Worm (Caenorhabditis elegans) whole organism, late embryonic: ENCODE results near the gene F38B7.17.

ENCODE experiments used
- C08G9.2 ChIP-seq: sonication (generic microtip); optimal IDR thresholded peaks from 2 replicates; lab custom pipeline; 2016; ENCODE audit warnings: mild to moderate bottlenecking, missing genetic modification characterization, moderate library complexity, missing compliant biosample characterization
- C38D4.7 ChIP-seq: fragments of 200-800 bp; sonication (Bioruptor generic); optimal IDR thresholded peaks from 2 replicates; lab custom pipeline; 2018; ENCODE audit warnings: mild to moderate bottlenecking, missing genetic modification characterization, moderate library complexity, missing compliant biosample characterization
- K02D7.2 ChIP-seq: sonication (generic microtip); optimal IDR thresholded peaks from 2 replicates; lab custom pipeline; 2017; ENCODE audit warnings: mild to moderate bottlenecking, missing genetic modification characterization, missing compliant biosample characterization
- K09A11.1 ChIP-seq: sonication (generic microtip); optimal IDR thresholded peaks from 2 replicates; lab custom pipeline; 2017; ENCODE audit warnings: antibody characterized with exemption, mild to moderate bottlenecking, missing genetic modification characterization, missing compliant biosample characterization; ENCODE audit not compliant: insufficient read depth
- Y22D7AL.16 ChIP-seq: sonication (generic microtip); optimal IDR thresholded peaks from 2 replicates; lab custom pipeline; 2016; ENCODE audit warnings: missing genetic modification characterization, missing compliant biosample characterization
- ahr-1 ChIP-seq: sonication (generic microtip); optimal IDR thresholded peaks from 2 replicates; lab custom pipeline; 2016; ENCODE audit warnings: missing genetic modification characterization, missing compliant biosample characterization
- ama-1 ChIP-seq: fragments of 150-350 bp; optimal IDR thresholded peaks from 2 replicates; lab custom pipeline; 2014
- ceh-14 ChIP-seq: sonication (generic microtip); optimal IDR thresholded peaks from 2 replicates; lab custom pipeline; 2016; ENCODE audit warnings: missing genotype, missing genetic modification characterization, missing compliant biosample characterization
- ceh-18 ChIP-seq: sonication (generic microtip); optimal IDR thresholded peaks from 2 replicates; lab custom pipeline; 2016; ENCODE audit warnings: missing genetic modification characterization, missing compliant biosample characterization
- ceh-19 ChIP-seq: fragments of 200-800 bp; sonication (Bioruptor generic); optimal IDR thresholded peaks from 2 replicates; lab custom pipeline; 2018; ENCODE audit warnings: mild to moderate bottlenecking, missing genetic modification characterization, missing compliant biosample characterization
- ceh-22 ChIP-seq: sonication (generic microtip); optimal IDR thresholded peaks from 2 replicates; lab custom pipeline; 2017; ENCODE audit warnings: missing biosample characterization, missing genetic modification characterization
- ceh-24 ChIP-seq: sonication (generic microtip); optimal IDR thresholded peaks from 2 replicates; lab custom pipeline; 2016; ENCODE audit warnings: mild to moderate bottlenecking, missing genetic modification characterization, missing compliant biosample characterization
- ceh-30 ChIP-seq: fragments of 150-350 bp; optimal IDR thresholded peaks from 2 replicates; lab custom pipeline; 2014; ENCODE audit warnings: missing biosample characterization, missing genetic modification characterization
- ceh-45 ChIP-seq: fragments of 200-800 bp; sonication (Bioruptor generic); IDR thresholded peaks from 2 replicates; pipeline ENCODE4 v1.3.6; 2022; ENCODE audit warnings: missing genetic modification reagents, missing genetic modification characterization, missing compliant biosample characterization
- ceh-48 ChIP-seq: sonication (generic microtip); optimal IDR thresholded peaks from 2 replicates; lab custom pipeline; 2016; ENCODE audit warnings: missing genetic modification characterization, inconsistent platforms, missing compliant biosample characterization
- ceh-6 ChIP-seq: fragments of 200-800 bp; sonication (Bioruptor generic); optimal IDR thresholded peaks from 2 replicates; lab custom pipeline; 2018; ENCODE audit warnings: mild to moderate bottlenecking, missing genetic modification characterization, missing compliant biosample characterization
- ceh-9 ChIP-seq: sonication (generic microtip); optimal IDR thresholded peaks from 2 replicates; lab custom pipeline; 2016; ENCODE audit warnings: mild to moderate bottlenecking, missing genetic modification characterization, inconsistent platforms, missing compliant biosample characterization
- che-1 ChIP-seq: sonication (generic microtip); optimal IDR thresholded peaks from 2 replicates; lab custom pipeline; 2016; ENCODE audit warnings: mild to moderate bottlenecking, missing genetic modification characterization, missing compliant biosample characterization
- dmd-4 ChIP-seq: sonication (generic microtip); optimal IDR thresholded peaks from 2 replicates; lab custom pipeline; 2016; ENCODE audit warnings: borderline replicate concordance, missing genetic modification characterization, missing compliant biosample characterization
- elt-2 ChIP-seq: sonication (generic microtip); optimal IDR thresholded peaks from 2 replicates; lab custom pipeline; 2016; ENCODE audit warnings: missing genetic modification reagents, missing genetic modification characterization, missing compliant biosample characterization
- elt-4 ChIP-seq: sonication (generic microtip); optimal IDR thresholded peaks from 2 replicates; lab custom pipeline; 2016; ENCODE audit warnings: missing genetic modification characterization, missing compliant biosample characterization
- ets-4 ChIP-seq: sonication (generic microtip); optimal IDR thresholded peaks from 2 replicates; lab custom pipeline; 2016; ENCODE audit warnings: missing genetic modification characterization, missing compliant biosample characterization
- eyg-1 ChIP-seq: sonication (generic microtip); optimal IDR thresholded peaks from 2 replicates; lab custom pipeline; 2016; ENCODE audit warnings: missing genotype, missing genetic modification characterization, missing compliant biosample characterization
- fax-1 ChIP-seq: sonication (generic microtip); optimal IDR thresholded peaks from 2 replicates; lab custom pipeline; 2016; ENCODE audit warnings: missing genotype, missing genetic modification characterization, missing compliant biosample characterization
- fkh-10 ChIP-seq: fragments of 150-350 bp; optimal IDR thresholded peaks from 2 replicates; lab custom pipeline; 2014; ENCODE audit warnings: missing biosample characterization, missing genetic modification reagents, missing genetic modification characterization
- fkh-6 ChIP-seq: sonication (generic microtip); optimal IDR thresholded peaks from 2 replicates; lab custom pipeline; 2016; ENCODE audit warnings: missing genetic modification characterization, missing compliant biosample characterization
- gmeb-2 ChIP-seq: sonication (generic microtip); optimal IDR thresholded peaks from 2 replicates; lab custom pipeline; 2016; ENCODE audit warnings: missing genetic modification characterization, inconsistent platforms, missing compliant biosample characterization
- hlh-15 ChIP-seq: sonication (generic microtip); optimal IDR thresholded peaks from 2 replicates; lab custom pipeline; 2016; ENCODE audit warnings: missing genetic modification characterization, missing compliant biosample characterization
- hlh-30 ChIP-seq: sonication (generic microtip); optimal IDR thresholded peaks from 2 replicates; lab custom pipeline; 2017; ENCODE audit warnings: antibody characterized with exemption, missing genetic modification characterization, missing compliant biosample characterization; ENCODE audit not compliant: insufficient read depth
- hlh-6 ChIP-seq: sonication (generic microtip); optimal IDR thresholded peaks from 2 replicates; lab custom pipeline; 2016; ENCODE audit warnings: missing genotype, missing genetic modification characterization, missing compliant biosample characterization
- hlh-8 ChIP-seq: sonication (generic microtip); optimal IDR thresholded peaks from 2 replicates; lab custom pipeline; 2016; ENCODE audit warnings: missing genotype, missing genetic modification characterization, missing compliant biosample characterization
- madf-2 ChIP-seq: sonication (generic microtip); optimal IDR thresholded peaks from 2 replicates; lab custom pipeline; 2017; ENCODE audit warnings: missing genetic modification characterization, missing compliant biosample characterization
- mec-3 ChIP-seq: sonication (generic microtip); optimal IDR thresholded peaks from 2 replicates; lab custom pipeline; 2016; ENCODE audit warnings: borderline replicate concordance, missing genetic modification characterization, missing compliant biosample characterization
- nfya-1 ChIP-seq: sonication (generic microtip); optimal IDR thresholded peaks from 2 replicates; lab custom pipeline; 2017; ENCODE audit warnings: missing genetic modification characterization, mild to moderate bottlenecking, missing compliant biosample characterization, antibody characterized with exemption, moderate library complexity
- npax-4 ChIP-seq: sonication (generic microtip); optimal IDR thresholded peaks from 2 replicates; lab custom pipeline; 2016; ENCODE audit warnings: missing genetic modification characterization, missing compliant biosample characterization
- pag-3 ChIP-seq: sonication (generic microtip); optimal IDR thresholded peaks from 2 replicates; lab custom pipeline; 2016; ENCODE audit warnings: missing compliant biosample characterization, missing genetic modification characterization, borderline replicate concordance
- pat-9 ChIP-seq: fragments of 200-800 bp; sonication (Bioruptor generic); optimal IDR thresholded peaks from 2 replicates; lab custom pipeline; 2018; ENCODE audit warnings: mild to moderate bottlenecking, missing genetic modification characterization, moderate library complexity, missing compliant biosample characterization
- pax-1 ChIP-seq: fragments of 150-350 bp; optimal IDR thresholded peaks from 2 replicates; lab custom pipeline; 2014; ENCODE audit warnings: missing biosample characterization, missing genetic modification characterization
- pha-4 ChIP-seq: fragments of 150-350 bp; optimal IDR thresholded peaks from 2 replicates; lab custom pipeline; 2018; ENCODE audit warnings: missing biosample characterization, missing genetic modification reagents, missing genetic modification characterization
- pqm-1 ChIP-seq: sonication (generic microtip); optimal IDR thresholded peaks from 2 replicates; lab custom pipeline; 2016; ENCODE audit warnings: missing genetic modification characterization, missing compliant biosample characterization
- ref-2 ChIP-seq: sonication (generic microtip); optimal IDR thresholded peaks from 2 replicates; lab custom pipeline; 2016; ENCODE audit warnings: missing genetic modification characterization, missing compliant biosample characterization
- rnt-1 ChIP-seq: sonication (generic microtip); optimal IDR thresholded peaks from 2 replicates; lab custom pipeline; 2016; ENCODE audit warnings: missing genetic modification characterization, missing compliant biosample characterization
- sox-2 ChIP-seq: fragments of 200-800 bp; sonication (Bioruptor generic); IDR thresholded peaks from 2 replicates; pipeline ENCODE4 v1.3.6; 2022; ENCODE audit warnings: missing genetic modification reagents, missing genetic modification characterization, missing compliant biosample characterization
- sox-4 ChIP-seq: sonication (generic microtip); optimal IDR thresholded peaks from 2 replicates; lab custom pipeline; 2017; ENCODE audit warnings: mild to moderate bottlenecking, missing genetic modification characterization, inconsistent platforms, missing compliant biosample characterization
- syd-9 ChIP-seq: sonication (generic microtip); optimal IDR thresholded peaks from 2 replicates; lab custom pipeline; 2016; ENCODE audit warnings: mild to moderate bottlenecking, missing genetic modification characterization, moderate library complexity, missing compliant biosample characterization
- tbx-2 ChIP-seq: sonication (generic microtip); optimal IDR thresholded peaks from 2 replicates; lab custom pipeline; 2016; ENCODE audit warnings: missing genetic modification characterization, missing compliant biosample characterization
- tbx-7 ChIP-seq: sonication (generic microtip); optimal IDR thresholded peaks from 2 replicates; lab custom pipeline; 2016; ENCODE audit warnings: missing genotype, missing genetic modification characterization, missing compliant biosample characterization
- ttx-3 ChIP-seq: sonication (generic microtip); optimal IDR thresholded peaks from 2 replicates; lab custom pipeline; 2016; ENCODE audit warnings: missing genetic modification reagents, missing genetic modification characterization, missing compliant biosample characterization
- unc-3 ChIP-seq, 2 experiments: fragments of 200-800 bp in 1 of 2; sonication (Bioruptor generic) in 1 of 2; sonication (generic microtip) in 1 of 2; conservative IDR thresholded peaks in 1 of 2; optimal IDR thresholded peaks in 1 of 2; 2 replicates each; pipeline versions ENCODE4 v1.3.6 to Lab custom; 2016 to 2022; ENCODE audit warnings: missing compliant biosample characterization in 2 of 2, missing genetic modification characterization in 2 of 2, missing genetic modification reagents in 1 of 2
- unc-42 ChIP-seq: sonication (generic microtip); optimal IDR thresholded peaks from 2 replicates; lab custom pipeline; 2016; ENCODE audit warnings: missing genotype, missing genetic modification characterization, missing compliant biosample characterization
- unc-86 ChIP-seq: sonication (generic microtip); optimal IDR thresholded peaks from 2 replicates; lab custom pipeline; 2016; ENCODE audit warnings: missing genetic modification characterization, missing compliant biosample characterization
- zip-5 ChIP-seq: sonication (generic microtip); optimal IDR thresholded peaks from 2 replicates; lab custom pipeline; 2016; ENCODE audit warnings: missing genetic modification characterization, missing compliant biosample characterization
- ztf-16 ChIP-seq: sonication (generic microtip); optimal IDR thresholded peaks from 2 replicates; lab custom pipeline; 2017; ENCODE audit warnings: missing genetic modification characterization, missing compliant biosample characterization

Gene F38B7.17

DNA sequence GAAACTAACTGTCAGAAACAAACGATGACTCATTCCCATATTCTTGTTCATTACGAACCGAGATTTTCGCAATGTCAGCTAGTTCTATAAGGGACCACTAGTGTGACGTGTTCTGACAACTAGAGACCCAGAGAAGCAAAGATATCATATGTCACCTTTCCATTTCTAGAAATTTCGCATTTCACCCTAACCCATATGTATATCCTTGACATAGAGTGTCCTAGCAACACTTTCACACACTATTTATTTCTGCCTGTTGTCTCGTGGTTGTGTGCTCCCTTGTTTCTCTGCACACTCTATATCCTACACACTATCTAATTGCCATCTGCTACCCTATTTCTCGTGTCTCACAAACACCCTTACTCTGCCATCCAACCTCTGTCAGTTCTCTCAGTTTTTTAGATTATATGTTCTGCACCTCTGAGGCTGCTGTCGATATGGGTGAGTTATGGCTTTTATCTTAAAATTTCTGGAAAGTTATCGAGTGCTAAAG lies at the start of gene F38B7.17, which contains the start of gene F38B7.3:
Gene F38B7.17 (minus strand): TSS at position 51 of the 493 bp plus-strand sequence.
Gene F38B7.3 (plus strand): TSS at position 194 of the 493 bp plus-strand sequence.
- no peak for TF ChIP-seq ceh-6 (GFP tag; lab: Kevin White, UChicago)
- no peak for TF ChIP-seq ceh-24 (tag; lab: Kevin White, UChicago)
- TF ChIP-seq C08G9.2: no peak
- TF ChIP-seq npax-4: no peak
- no peak for TF ChIP-seq ceh-18
- no peak for TF ChIP-seq ceh-30 (tag; lab: Kevin White, UChicago)
- TF ChIP-seq pag-3 (tag; lab: Kevin White, UChicago): no peak
- no peak for TF ChIP-seq mec-3 (tag; lab: Kevin White, UChicago)
- no peak for TF ChIP-seq hlh-15 (tag; lab: Kevin White, UChicago)
- TF ChIP-seq K09A11.1 (tag; lab: Kevin White, UChicago): no peak
- TF ChIP-seq tbx-7 (tag; lab: Kevin White, UChicago): no peak
- TF ChIP-seq hlh-8 (tag; lab: Kevin White, UChicago): peak; percentile 12
- TF ChIP-seq ceh-19: peak; percentile 39
- TF ChIP-seq dmd-4: no peak
- TF ChIP-seq hlh-6 (tag; lab: Kevin White, UChicago): no peak
- TF ChIP-seq rnt-1 (tag; lab: Kevin White, UChicago): no peak
- TF ChIP-seq ceh-14 (tag; lab: Kevin White, UChicago): peak; percentile 3
- TF ChIP-seq ceh-9 (tag; lab: Kevin White, UChicago): no peak
- no peak for TF ChIP-seq ceh-45 (GFP tag; lab: Robert Waterston, UW)
- no peak for TF ChIP-seq sox-4 (tag; lab: Kevin White, UChicago)
- TF ChIP-seq elt-2 (tag; lab: Kevin White, UChicago): peak; percentile 71
- no peak for TF ChIP-seq pha-4 (tag; lab: Kevin White, UChicago)
- no peak for TF ChIP-seq eyg-1 (tag; lab: Kevin White, UChicago)
- no peak for TF ChIP-seq unc-86 (tag; lab: Kevin White, UChicago)
- no peak for TF ChIP-seq syd-9
- TF ChIP-seq ceh-48: no peak
- TF ChIP-seq pax-1: no peak
- no peak for TF ChIP-seq fkh-6 (tag; lab: Kevin White, UChicago)
- TF ChIP-seq K02D7.2 (tag; lab: Kevin White, UChicago): no peak
- no peak for TF ChIP-seq ahr-1 (tag; lab: Kevin White, UChicago)
- no peak for TF ChIP-seq ama-1 (lab: Kevin White, UChicago)
- no peak for TF ChIP-seq che-1 (tag; lab: Kevin White, UChicago)
- no peak for TF ChIP-seq madf-2 (tag; lab: Kevin White, UChicago)
- no peak for TF ChIP-seq pat-9
- TF ChIP-seq Y22D7AL.16 (tag; lab: Kevin White, UChicago): no peak
- no peak for TF ChIP-seq elt-4 (tag; lab: Kevin White, UChicago)
- no peak for TF ChIP-seq ztf-16 (tag; lab: Kevin White, UChicago)
- peak; percentile 95 for TF ChIP-seq hlh-30
- no peak for TF ChIP-seq pqm-1
- TF ChIP-seq ref-2: no peak
- no peak for TF ChIP-seq unc-42 (tag; lab: Kevin White, UChicago)
- TF ChIP-seq ets-4 (tag; lab: Kevin White, UChicago): no peak
- TF ChIP-seq nfya-1 (tag; lab: Kevin White, UChicago): peak; percentile 58
- TF ChIP-seq fax-1: no peak
- TF ChIP-seq zip-5 (tag; lab: Kevin White, UChicago): no peak
- TF ChIP-seq sox-2 (GFP tag; lab: Robert Waterston, UW): no peak
- TF ChIP-seq C38D4.7 (GFP tag; lab: Kevin White, UChicago): no peak
- TF ChIP-seq unc-3 (GFP tag; conservative IDR thresholded peaks at IDR 0.05; lab: Robert Waterston, UW): no peak
- TF ChIP-seq unc-3 (tag; optimal IDR thresholded peaks at IDR 0.05; lab: Kevin White, UChicago): no peak
- no peak for TF ChIP-seq ceh-22 (tag; lab: Kevin White, UChicago)
- TF ChIP-seq fkh-10 (GFP tag; lab: Kevin White, UChicago): no peak
- peak; percentile 51 for TF ChIP-seq tbx-2 (tag; lab: Kevin White, UChicago)
- no peak for TF ChIP-seq gmeb-2 (tag; lab: Kevin White, UChicago)
- TF ChIP-seq ttx-3 (tag; lab: Kevin White, UChicago): no peak
